Fruit fly (Drosophila melanogaster) whole organism, wandering third instar larva: ENCODE measurements around the gene CG4949.

Source experiments
- Abd-B ChIP-seq: fragments of >200 bp; optimal IDR thresholded peaks from 2 replicates; lab custom pipeline; 2017; ENCODE audit warnings: missing biosample characterization, missing genetic modification characterization
- CG32264 ChIP-seq: fragments of 200-800 bp; sonication (Bioruptor generic); optimal IDR thresholded peaks from 2 replicates; lab custom pipeline; 2016; ENCODE audit warnings: missing biosample characterization, missing genetic modification characterization
- CG9705 ChIP-seq: fragments of 200-800 bp; sonication (Bioruptor generic); optimal IDR thresholded peaks from 2 replicates; lab custom pipeline; 2018; ENCODE audit warnings: missing biosample characterization, mild to moderate bottlenecking, missing genetic modification characterization
- CrebA ChIP-seq: fragments of 200-800 bp; sonication (Bioruptor generic); optimal IDR thresholded peaks from 2 replicates; lab custom pipeline; 2016; ENCODE audit warnings: missing biosample characterization, mild to moderate bottlenecking, missing genetic modification characterization, borderline replicate concordance
- Dfd ChIP-seq: fragments of >200 bp; optimal IDR thresholded peaks from 2 replicates; lab custom pipeline; 2017; ENCODE audit warnings: missing biosample characterization, missing genetic modification characterization
- Dif ChIP-seq: fragments of 200-275, 200-300 bp; sonication (Bioruptor generic); optimal IDR thresholded peaks from 2 replicates; lab custom pipeline; 2018; ENCODE audit warnings: missing biosample characterization, missing genetic modification characterization; ENCODE audit not compliant: partially characterized antibody
- GATAd ChIP-seq: sonication (Bioruptor generic); optimal IDR thresholded peaks from 2 replicates; lab custom pipeline; 2016; ENCODE audit warnings: missing biosample characterization, missing genetic modification characterization
- HLH106 ChIP-seq: fragments of 200-800 bp; optimal IDR thresholded peaks from 3 replicates; lab custom pipeline; 2019; ENCODE audit warnings: missing biosample characterization, mild to moderate bottlenecking, missing genetic modification characterization, moderate library complexity
- Hnf4 ChIP-seq: fragments of 200-800 bp; sonication (Bioruptor generic); optimal IDR thresholded peaks from 2 replicates; lab custom pipeline; 2016; ENCODE audit warnings: missing biosample characterization, mild to moderate bottlenecking, missing genetic modification characterization
- Hr78 ChIP-seq: fragments of >200 bp; optimal IDR thresholded peaks from 2 replicates; lab custom pipeline; 2017; ENCODE audit warnings: missing biosample characterization, missing genetic modification characterization
- Hr83 ChIP-seq: fragments of 200-300 bp; sonication (Bioruptor generic); optimal IDR thresholded peaks from 2 replicates; lab custom pipeline; 2016; ENCODE audit warnings: missing biosample characterization, mild to moderate bottlenecking, missing genetic modification characterization, moderate library complexity; ENCODE audit not compliant: poor library complexity, severe bottlenecking
- Jra ChIP-seq: sonication (Bioruptor generic); optimal IDR thresholded peaks from 2 replicates; lab custom pipeline; 2016; ENCODE audit warnings: missing biosample characterization, missing genetic modification characterization
- Mio ChIP-seq: sonication (Bioruptor generic); optimal IDR thresholded peaks from 2 replicates; lab custom pipeline; 2016; ENCODE audit warnings: missing biosample characterization, missing genetic modification characterization
- Myc ChIP-seq: fragments of >200 bp; optimal IDR thresholded peaks from 2 replicates; lab custom pipeline; 2017
- N ChIP-seq: fragments of >200 bp; optimal IDR thresholded peaks from 2 replicates; lab custom pipeline; 2018; ENCODE audit warnings: missing biosample characterization, missing external identifiers, missing genetic modification characterization
- OdsH ChIP-seq: fragments of 200-800 bp; sonication (Bioruptor generic); optimal IDR thresholded peaks from 2 replicates; lab custom pipeline; 2016; ENCODE audit warnings: missing biosample characterization, mild to moderate bottlenecking, missing genetic modification characterization
- Rel ChIP-seq, 2 experiments: fragments of 200-800 bp; sonication (Bioruptor generic) in 1 of 2; optimal IDR thresholded peaks; 2 replicates in 1 of 2; 3 replicates in 1 of 2; lab custom pipeline; 2016 to 2019; ENCODE audit warnings: mild to moderate bottlenecking in 2 of 2, missing biosample characterization in 2 of 2, missing genetic modification characterization in 2 of 2, moderate library complexity in 1 of 2
- Sp1 ChIP-seq: fragments of 200-800 bp; sonication (Bioruptor generic); optimal IDR thresholded peaks from 3 replicates; lab custom pipeline; 2019; ENCODE audit warnings: missing biosample characterization, mild to moderate bottlenecking, missing genetic modification characterization, moderate library complexity
- Vsx2 ChIP-seq: fragments of 200-300, 225-300 bp; sonication (Bioruptor generic); optimal IDR thresholded peaks from 2 replicates; lab custom pipeline; 2018; ENCODE audit warnings: missing biosample characterization, missing genetic modification characterization; ENCODE audit not compliant: partially characterized antibody
- br ChIP-seq: fragments of 200-800 bp; sonication (Bioruptor generic); optimal IDR thresholded peaks from 2 replicates; lab custom pipeline; 2016; ENCODE audit warnings: missing biosample characterization, missing genetic modification characterization
- brk ChIP-seq: fragments of 200-800 bp; sonication (Bioruptor generic); optimal IDR thresholded peaks from 2 replicates; lab custom pipeline; 2016; ENCODE audit warnings: missing biosample characterization, mild to moderate bottlenecking, missing genetic modification characterization
- dl ChIP-seq, 2 experiments: fragments of 175-275, 200-275 bp in 1 of 2; fragments of 200-275 bp in 1 of 2; sonication (Bioruptor generic); optimal IDR thresholded peaks; lab custom pipeline; 2018; ENCODE audit warnings: mild to moderate bottlenecking in 2 of 2, missing biosample characterization in 2 of 2, missing genetic modification characterization in 2 of 2, moderate library complexity in 2 of 2; ENCODE audit not compliant: partially characterized antibody in 2 of 2, insufficient read depth in 1 of 2
- dmrt93B ChIP-seq: fragments of 200-800 bp; sonication (Bioruptor generic); optimal IDR thresholded peaks from 2 replicates; lab custom pipeline; 2018; ENCODE audit warnings: missing biosample characterization, mild to moderate bottlenecking, missing genetic modification characterization
- dsf ChIP-seq: sonication (Bioruptor generic); optimal IDR thresholded peaks from 2 replicates; lab custom pipeline; 2016; ENCODE audit warnings: missing biosample characterization, missing genetic modification characterization, borderline replicate concordance
- ey ChIP-seq: fragments of 200-800 bp; sonication (Bioruptor generic); optimal IDR thresholded peaks from 2 replicates; lab custom pipeline; 2016; ENCODE audit warnings: missing biosample characterization, missing genetic modification characterization
- foxo ChIP-seq, 2 experiments: fragments of 200-800 bp; sonication (Bioruptor generic); optimal IDR thresholded peaks; 2 replicates in 1 of 2; 3 replicates in 1 of 2; lab custom pipeline; 2016 to 2017; ENCODE audit warnings: missing biosample characterization in 2 of 2, missing genetic modification characterization in 2 of 2
- fru ChIP-seq: fragments of 200-800 bp; sonication (Bioruptor generic); optimal IDR thresholded peaks from 3 replicates; lab custom pipeline; 2016; ENCODE audit warnings: missing biosample characterization, mild to moderate bottlenecking, missing genetic modification characterization
- h ChIP-seq: fragments of 200-800 bp; sonication (Bioruptor generic); optimal IDR thresholded peaks from 3 replicates; lab custom pipeline; 2016; ENCODE audit warnings: missing biosample characterization, mild to moderate bottlenecking, missing genetic modification characterization
- jim ChIP-seq: fragments of 175-275, 200-325 bp; sonication (Bioruptor generic); optimal IDR thresholded peaks from 2 replicates; lab custom pipeline; 2016; ENCODE audit warnings: missing biosample characterization, mild to moderate bottlenecking, missing genetic modification characterization
- lola ChIP-seq: fragments of >200 bp; optimal IDR thresholded peaks from 2 replicates; lab custom pipeline; 2017; ENCODE audit warnings: missing biosample characterization, missing genetic modification characterization
- pan ChIP-seq: fragments of >200 bp; optimal IDR thresholded peaks from 2 replicates; lab custom pipeline; 2017
- psq ChIP-seq: fragments of 200-800 bp; sonication (Bioruptor generic); optimal IDR thresholded peaks from 3 replicates; lab custom pipeline; 2017; ENCODE audit warnings: missing biosample characterization, mild to moderate bottlenecking, missing genetic modification characterization, moderate library complexity
- rgr ChIP-seq: fragments of 200-800 bp; sonication (Bioruptor generic); optimal IDR thresholded peaks from 3 replicates; lab custom pipeline; 2016; ENCODE audit warnings: missing biosample characterization, mild to moderate bottlenecking, missing genetic modification characterization
- sage ChIP-seq: fragments of 200-800 bp; sonication (Bioruptor generic); optimal IDR thresholded peaks from 2 replicates; lab custom pipeline; 2016; ENCODE audit warnings: missing biosample characterization, mild to moderate bottlenecking, missing genetic modification characterization
- sv ChIP-seq: fragments of 200-800 bp; sonication (Bioruptor generic); optimal IDR thresholded peaks from 3 replicates; lab custom pipeline; 2016; ENCODE audit warnings: missing biosample characterization, missing genetic modification characterization
- tai ChIP-seq: sonication (Bioruptor generic); optimal IDR thresholded peaks from 2 replicates; lab custom pipeline; 2016; ENCODE audit warnings: missing biosample characterization, missing genetic modification characterization
- usp ChIP-seq: fragments of >200 bp; optimal IDR thresholded peaks from 2 replicates; lab custom pipeline; 2017; ENCODE audit warnings: missing biosample characterization, missing genetic modification characterization
- woc ChIP-seq: sonication (Bioruptor generic); optimal IDR thresholded peaks from 2 replicates; lab custom pipeline; 2016; ENCODE audit warnings: missing biosample characterization, mild to moderate bottlenecking, missing genetic modification characterization

Gene CG4949

DNA sequence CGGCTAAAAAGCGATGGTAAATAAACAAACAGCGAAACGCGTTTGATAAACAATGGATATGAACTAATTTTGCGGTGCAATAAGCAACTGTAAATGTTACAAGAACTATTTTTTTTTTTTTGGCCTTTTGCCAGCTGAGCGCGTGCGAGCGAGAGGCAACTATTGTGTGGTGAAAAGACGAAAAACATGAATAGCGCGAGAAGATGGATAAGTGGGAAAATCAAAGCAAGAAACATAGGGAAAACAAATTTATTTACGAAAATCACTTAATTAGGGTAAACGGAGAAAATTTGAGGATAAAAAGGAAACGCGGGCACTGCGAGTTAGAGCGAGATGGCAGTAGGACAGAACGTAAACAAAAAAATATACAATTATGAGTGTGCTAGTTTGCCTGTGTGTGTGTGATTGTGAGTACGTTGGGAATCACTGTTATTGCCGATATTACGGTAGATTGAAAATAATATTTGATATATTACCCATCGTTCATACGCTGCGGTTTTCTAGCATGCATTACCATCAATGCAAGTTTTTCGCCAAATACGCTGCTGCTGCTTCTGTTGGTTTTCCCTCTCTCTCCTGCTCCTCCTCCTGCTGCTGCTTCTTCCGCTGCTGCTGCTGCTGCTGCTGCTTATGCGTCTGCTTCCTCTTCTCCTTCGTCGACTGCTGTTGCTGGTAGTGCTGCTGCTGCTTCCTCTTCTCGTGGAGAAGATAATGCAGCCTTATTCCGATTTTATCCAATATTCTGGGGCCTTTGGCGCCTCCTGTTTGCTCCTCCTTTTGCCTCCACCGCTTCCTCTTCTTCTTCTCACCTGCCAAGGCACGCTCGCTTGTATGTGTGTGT, 2.0 kb upstream of the CG4949 start:
- TF ChIP-seq N (GFP tag; lab: Kevin White, UChicago), result peak; percentile 39
- no peak for TF ChIP-seq Hnf4 (GFP tag; lab: Kevin White, UChicago)
- TF ChIP-seq Hr83 (GFP tag; lab: Kevin White, UChicago), result no peak
- TF ChIP-seq sage (GFP tag; lab: Kevin White, UChicago), result no peak
- no peak for TF ChIP-seq Jra
- no peak for TF ChIP-seq OdsH (GFP tag; lab: Kevin White, UChicago)
- TF ChIP-seq fru (GFP tag; lab: Kevin White, UChicago), result no peak
- TF ChIP-seq CrebA (GFP tag; lab: Kevin White, UChicago), result no peak
- no peak for TF ChIP-seq ey (GFP tag; lab: Kevin White, UChicago)
- TF ChIP-seq, all 38 proteins: peak for 1

DNA sequence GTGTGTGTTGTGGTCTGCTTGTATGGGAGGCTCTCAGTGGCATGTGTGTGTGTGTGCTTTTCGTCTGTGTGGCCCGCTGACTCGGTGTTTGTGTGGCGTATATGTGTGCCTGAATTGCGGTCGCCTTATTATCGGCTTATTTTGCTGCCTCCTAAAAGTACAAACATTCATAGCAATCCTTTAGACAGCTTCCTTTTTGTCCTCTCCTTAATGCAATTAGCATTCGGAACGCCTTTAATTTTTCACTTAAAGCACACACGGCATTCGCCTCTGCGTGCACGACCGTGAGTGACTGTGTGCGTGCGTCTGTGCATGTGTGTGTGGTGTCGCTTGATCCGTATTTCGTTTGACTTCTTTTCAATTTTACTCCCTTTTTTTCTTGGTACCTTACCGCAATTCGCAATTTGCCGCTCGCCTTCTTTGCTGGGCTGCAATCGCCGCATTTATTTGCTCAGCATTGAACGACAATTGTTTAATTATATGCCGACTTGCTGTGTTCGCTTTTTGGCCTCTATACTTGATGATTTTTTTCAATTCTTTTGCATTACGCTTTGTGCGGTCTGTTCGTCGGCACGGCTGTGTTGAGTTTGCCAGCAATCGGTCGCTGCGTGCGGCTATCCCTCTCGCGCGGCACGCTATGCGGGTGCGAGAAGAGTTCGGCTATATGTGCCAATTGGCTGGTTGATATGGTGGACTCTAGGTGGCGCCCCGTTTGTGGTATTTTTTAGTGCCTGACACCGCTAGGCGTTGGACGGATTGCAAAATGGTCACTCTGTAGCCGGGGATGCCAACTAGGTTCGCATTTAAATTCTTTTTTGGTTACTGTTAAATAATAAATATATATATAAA, 1.1 kb upstream of the CG4949 start, which contains the start of gene wcy:
wcy (minus strand) TSS at position 608 of the 849 bp plus-strand sequence.
- TF ChIP-seq pan (lab: Kevin White, UChicago), result no peak
- no peak for TF ChIP-seq h (GFP tag; lab: Kevin White, UChicago)
- peak in 1 of 2 experiments; percentile 7 for TF ChIP-seq foxo (GFP tag; optimal IDR thresholded peaks at IDR 0.05; lab: Kevin White, UChicago)
- no peak for TF ChIP-seq dsf (GFP tag; lab: Kevin White, UChicago)
- TF ChIP-seq Hr83 (GFP tag; lab: Kevin White, UChicago), result no peak
- no peak for TF ChIP-seq dmrt93B
- TF ChIP-seq Myc (lab: Kevin White, UChicago), result peak; percentile 76
- no peak for TF ChIP-seq tai (GFP tag; lab: Kevin White, UChicago)
- no peak for TF ChIP-seq GATAd (GFP tag; lab: Kevin White, UChicago)
- no peak for TF ChIP-seq br (GFP tag; lab: Kevin White, UChicago)
- peak; percentile 86 for TF ChIP-seq N (GFP tag; lab: Kevin White, UChicago)
- no peak for TF ChIP-seq usp (GFP tag; lab: Kevin White, UChicago)
- no peak for TF ChIP-seq lola (GFP tag; lab: Kevin White, UChicago)
- TF ChIP-seq psq (GFP tag; lab: Kevin White, UChicago), result peak; percentile 95
- peak; percentile 19 for TF ChIP-seq woc
- TF ChIP-seq Vsx2 (GFP tag; lab: Kevin White, UChicago), result no peak
- TF ChIP-seq ey (GFP tag; lab: Kevin White, UChicago), result no peak
- no peak for TF ChIP-seq OdsH (GFP tag; lab: Kevin White, UChicago)
- no peak for TF ChIP-seq CrebA (GFP tag; lab: Kevin White, UChicago)
- no peak for TF ChIP-seq CG32264 (GFP tag; lab: Kevin White, UChicago)
- TF ChIP-seq dl (GFP tag; optimal IDR thresholded peaks at IDR 0.05; lab: Kevin White, UChicago; ENCODE audit: insufficient read depth in 1 of 2, partially characterized antibody in 2 of 2), result no peak
- TF ChIP-seq Rel (GFP tag; optimal IDR thresholded peaks at IDR 0.05; lab: Kevin White, UChicago), result no peak
- peak; percentile 43 for TF ChIP-seq Rel (tag; optimal IDR thresholded peaks at IDR 0.05; lab: Kevin White, UChicago)
- TF ChIP-seq brk, result no peak
- no peak for TF ChIP-seq Mio (GFP tag; lab: Kevin White, UChicago)
- no peak for TF ChIP-seq sv (GFP tag; lab: Kevin White, UChicago)
- TF ChIP-seq Sp1 (GFP tag; lab: Kevin White, UChicago), result peak; percentile 25
- TF ChIP-seq rgr (GFP tag; lab: Kevin White, UChicago), result peak; percentile 3
- no peak for TF ChIP-seq fru (GFP tag; lab: Kevin White, UChicago)
- TF ChIP-seq Hr78 (GFP tag; lab: Kevin White, UChicago), result no peak
- TF ChIP-seq Dfd (GFP tag; lab: Kevin White, UChicago), result no peak
- TF ChIP-seq HLH106 (tag; lab: Kevin White, UChicago), result peak; percentile 46
- no peak for TF ChIP-seq sage (GFP tag; lab: Kevin White, UChicago)
- TF ChIP-seq Hnf4 (GFP tag; lab: Kevin White, UChicago), result no peak
- TF ChIP-seq jim (GFP tag; lab: Kevin White, UChicago), result no peak
- TF ChIP-seq Jra, result no peak
- no peak for TF ChIP-seq CG9705
- TF ChIP-seq Dif (GFP tag; lab: Kevin White, UChicago), result no peak
- TF ChIP-seq Abd-B (GFP tag; lab: Kevin White, UChicago), result peak; percentile 57
